Fruit fly (Drosophila melanogaster) whole organism, adult: ENCODE results near the gene Sfp70A4.
A peak's percentile ranks its signal among the peaks of the same experiment; 100 is the strongest.

Experiments used
- CG11617 ChIP-seq: fragments of 200-800 bp; sonication (Bioruptor generic); optimal IDR thresholded peaks from 2 replicates; lab custom pipeline; 2017; ENCODE audit warnings: mild to moderate bottlenecking, missing biosample characterization, missing genetic modification reagents, missing genetic modification characterization
- CG12768 ChIP-seq: fragments of 200-800 bp; sonication (Bioruptor generic); optimal IDR thresholded peaks from 2 replicates; lab custom pipeline; 2017; ENCODE audit warnings: missing biosample characterization, missing genetic modification characterization, mild to moderate bottlenecking, moderate library complexity, missing genetic modification reagents
- CG14711 ChIP-seq: fragments of 200-800 bp; sonication (Bioruptor generic); optimal IDR thresholded peaks from 2 replicates; lab custom pipeline; 2018; ENCODE audit warnings: missing biosample characterization, mild to moderate bottlenecking, missing genetic modification characterization, moderate library complexity
- CG1620 ChIP-seq: fragments of 200-800 bp; sonication (Bioruptor generic); optimal IDR thresholded peaks from 2 replicates; lab custom pipeline; 2016; ENCODE audit warnings: missing biosample characterization, missing genetic modification characterization
- CG33017 ChIP-seq: fragments of 200-800 bp; sonication (Bioruptor generic); optimal IDR thresholded peaks from 2 replicates; lab custom pipeline; 2018; ENCODE audit warnings: missing biosample characterization, mild to moderate bottlenecking, missing genetic modification characterization, moderate library complexity
- CG5204 ChIP-seq: fragments of 200-800 bp; sonication (Bioruptor generic); optimal IDR thresholded peaks from 2 replicates; lab custom pipeline; 2016; ENCODE audit warnings: missing biosample characterization, missing genetic modification characterization
- CG7045 ChIP-seq: fragments of 200-800 bp; sonication (Bioruptor generic); optimal IDR thresholded peaks from 2 replicates; lab custom pipeline; 2017; ENCODE audit warnings: missing biosample characterization, mild to moderate bottlenecking, missing genetic modification characterization
- CG7101 ChIP-seq: fragments of 200-800 bp; sonication (Bioruptor generic); optimal IDR thresholded peaks from 2 replicates; lab custom pipeline; 2018; ENCODE audit warnings: missing biosample characterization, mild to moderate bottlenecking, missing genetic modification characterization, moderate library complexity
- Clk ChIP-seq: fragments of 200-800 bp; sonication (Bioruptor generic); optimal IDR thresholded peaks from 2 replicates; lab custom pipeline; 2017; ENCODE audit warnings: missing biosample characterization, missing genetic modification characterization
- Crg-1 ChIP-seq: fragments of 200-800 bp; sonication (Bioruptor generic); optimal IDR thresholded peaks from 2 replicates; lab custom pipeline; 2016; ENCODE audit warnings: missing biosample characterization, missing genetic modification characterization
- Hr96 ChIP-seq: fragments of 200-800 bp; sonication (Bioruptor generic); optimal IDR thresholded peaks from 2 replicates; lab custom pipeline; 2016; ENCODE audit warnings: missing biosample characterization, missing genetic modification characterization
- Mnt ChIP-seq: fragments of 200-800 bp; sonication (Bioruptor generic); optimal IDR thresholded peaks from 2 replicates; lab custom pipeline; 2016; ENCODE audit warnings: missing biosample characterization, mild to moderate bottlenecking, missing genetic modification characterization
- bab1 ChIP-seq: fragments of 200-800 bp; sonication (Bioruptor generic); optimal IDR thresholded peaks from 3 replicates; lab custom pipeline; 2019; ENCODE audit warnings: missing biosample characterization, mild to moderate bottlenecking, missing genetic modification characterization, moderate library complexity
- cic ChIP-seq: fragments of 200-800 bp; sonication (Bioruptor generic); optimal IDR thresholded peaks from 2 replicates; lab custom pipeline; 2017; ENCODE audit warnings: missing biosample characterization, mild to moderate bottlenecking, missing genetic modification characterization, moderate library complexity
- cnc ChIP-seq, 2 experiments: fragments of >200 bp; optimal IDR thresholded peaks; 2 replicates each; lab custom pipeline; 2017
- ovo ChIP-seq: fragments of 200-800 bp; sonication (Bioruptor generic); optimal IDR thresholded peaks from 2 replicates; lab custom pipeline; 2016; ENCODE audit warnings: missing biosample characterization, missing genetic modification characterization
- pad ChIP-seq: fragments of 200-800 bp; sonication (Bioruptor generic); optimal IDR thresholded peaks from 3 replicates; lab custom pipeline; 2017; ENCODE audit warnings: missing biosample characterization, missing genetic modification characterization, mild to moderate bottlenecking, moderate library complexity, missing genetic modification reagents
- tj ChIP-seq: fragments of 200-800 bp; sonication (Bioruptor generic); optimal IDR thresholded peaks from 3 replicates; lab custom pipeline; 2017; ENCODE audit warnings: missing biosample characterization, mild to moderate bottlenecking, missing genetic modification characterization, moderate library complexity
- toe ChIP-seq: fragments of 200-800 bp; sonication (Bioruptor generic); optimal IDR thresholded peaks from 2 replicates; lab custom pipeline; 2016; ENCODE audit warnings: missing biosample characterization, missing genetic modification characterization

Sfp70A4 gene

dm6 chr3L:13252952-13253478, 43.6 kb downstream of the Sfp70A4 start:
- TF ChIP-seq Mnt (GFP tag; lab: Kevin White, UChicago) (no peak), pad (no peak), CG7101 (tag; lab: Kevin White, UChicago) (no peak), Crg-1 (GFP tag; lab: Kevin White, UChicago) (no peak), bab1 (no peak), cnc (optimal IDR thresholded peaks at IDR 0.05; lab: Kevin White, UChicago) (no peak), CG7045 (GFP tag; lab: Kevin White, UChicago) (no peak), tj (GFP tag; lab: Kevin White, UChicago) (no peak), CG12768 (GFP tag; lab: Kevin White, UChicago) (no peak)

dm6 chr3L:13251786-13252185, 44.9 kb downstream of the Sfp70A4 start:
- TF ChIP-seq tj (GFP tag; lab: Kevin White, UChicago) = peak; percentile 82
- no peak for TF ChIP-seq Crg-1 (GFP tag; lab: Kevin White, UChicago)

dm6 chr3L:13250071-13250470, 46.6 kb downstream of the Sfp70A4 start:
- no peak for TF ChIP-seq cnc (optimal IDR thresholded peaks at IDR 0.05; lab: Kevin White, UChicago)
- no peak for TF ChIP-seq CG14711 (tag; lab: Kevin White, UChicago)
- TF ChIP-seq cic = no peak
- TF ChIP-seq Crg-1 (GFP tag; lab: Kevin White, UChicago) = no peak
- no peak for TF ChIP-seq tj (GFP tag; lab: Kevin White, UChicago)
- no peak for TF ChIP-seq CG12768 (GFP tag; lab: Kevin White, UChicago)
- no peak for TF ChIP-seq Hr96 (GFP tag; lab: Kevin White, UChicago)
- no peak for TF ChIP-seq CG11617 (GFP tag; lab: Kevin White, UChicago)
- TF ChIP-seq CG7045 (GFP tag; lab: Kevin White, UChicago) = no peak
- TF ChIP-seq ovo (GFP tag; lab: Kevin White, UChicago) = no peak
- TF ChIP-seq CG1620 = no peak
- TF ChIP-seq CG7101 (tag; lab: Kevin White, UChicago) = no peak
- TF ChIP-seq Clk (GFP tag; lab: Kevin White, UChicago) = no peak
- TF ChIP-seq Mnt (GFP tag; lab: Kevin White, UChicago) = no peak
- no peak for TF ChIP-seq CG5204 (GFP tag; lab: Kevin White, UChicago)
- no peak for TF ChIP-seq bab1
- TF ChIP-seq CG33017 (tag; lab: Kevin White, UChicago) = no peak

dm6 chr3L:13249374-13249773, 47.3 kb downstream of the Sfp70A4 start:
- TF ChIP-seq toe = no peak
- no peak for TF ChIP-seq CG33017 (tag; lab: Kevin White, UChicago)

dm6 chr3L:13248602-13249001, 48.1 kb downstream of the Sfp70A4 start, which contains the start of gene CG32119:
CG32119 (minus strand) TSS chr3L:13248702.
- TF ChIP-seq tj (GFP tag; lab: Kevin White, UChicago) (no peak), ovo (GFP tag; lab: Kevin White, UChicago) (no peak), cnc (optimal IDR thresholded peaks at IDR 0.05; lab: Kevin White, UChicago) (no peak), CG14711 (tag; lab: Kevin White, UChicago) (no peak), Clk (GFP tag; lab: Kevin White, UChicago) (no peak), CG1620 (no peak)
